Worm (Caenorhabditis elegans): ENCODE results near the gene asps-1.

ce11 chrV:10332012-10332411 is 14.8 kb upstream of the asps-1 start, which contains the start of gene crm-1:
- TF ChIP-seq tbx-2 (tag; optimal IDR thresholded peaks at IDR 0.05) (peak; percentile 15), fkh-10 (GFP tag; optimal IDR thresholded peaks at IDR 0.05) (no peak), unc-62 (GFP tag; optimal IDR thresholded peaks at IDR 0.05) (no peak), sup-37 (GFP tag; optimal IDR thresholded peaks at IDR 0.05) (no peak), elt-3 (tag; optimal IDR thresholded peaks at IDR 0.05) (no peak), lin-15B (tag; optimal IDR thresholded peaks at IDR 0.05) (no peak), fkh-8 (tag; optimal IDR thresholded peaks at IDR 0.05) (no peak), C04F5.9 (tag; optimal IDR thresholded peaks at IDR 0.05) (no peak), nhr-11 (tag; optimal IDR thresholded peaks at IDR 0.05) (no peak), sptf-1 (tag; optimal IDR thresholded peaks at IDR 0.05) (no peak), nhr-12 (tag; optimal IDR thresholded peaks at IDR 0.05) (no peak), pqm-1 (tag; optimal IDR thresholded peaks at IDR 0.05) (no peak)
